Worm (Caenorhabditis elegans) whole organism, mixed stage, embryonic: Measurements from ENCODE around the gene fbxc-48.

Experiments used
- blmp-1 ChIP-seq: fragments of 150-350 bp; optimal IDR thresholded peaks from 2 replicates; lab custom pipeline; 2014; ENCODE audit warnings: missing biosample characterization, missing genetic modification characterization
- elt-3 ChIP-seq: fragments of 150-350 bp; optimal IDR thresholded peaks from 2 replicates; lab custom pipeline; 2014; ENCODE audit warnings: missing biosample characterization, missing genetic modification characterization
- lin-13 ChIP-seq: fragments of 150-350 bp; optimal IDR thresholded peaks from 2 replicates; lab custom pipeline; 2014; ENCODE audit warnings: missing biosample characterization, missing genetic modification characterization
- mep-1 ChIP-seq: fragments of 150-350 bp; optimal IDR thresholded peaks from 2 replicates; lab custom pipeline; 2017; ENCODE audit warnings: missing biosample characterization, missing genetic modification reagents, missing genetic modification characterization, inconsistent platforms
- pha-4 ChIP-seq: fragments of 150-350 bp; optimal IDR thresholded peaks from 2 replicates; lab custom pipeline; 2018; ENCODE audit warnings: missing biosample characterization, missing genetic modification reagents, missing genetic modification characterization
- unc-62 ChIP-seq: fragments of 150-350 bp; optimal IDR thresholded peaks from 2 replicates; lab custom pipeline; 2014; ENCODE audit warnings: missing biosample characterization, missing genetic modification reagents, missing genetic modification characterization
- zip-8 ChIP-seq: fragments of 150-350 bp; optimal IDR thresholded peaks from 2 replicates; lab custom pipeline; 2014; ENCODE audit warnings: missing biosample characterization, missing genetic modification characterization

DNA sequence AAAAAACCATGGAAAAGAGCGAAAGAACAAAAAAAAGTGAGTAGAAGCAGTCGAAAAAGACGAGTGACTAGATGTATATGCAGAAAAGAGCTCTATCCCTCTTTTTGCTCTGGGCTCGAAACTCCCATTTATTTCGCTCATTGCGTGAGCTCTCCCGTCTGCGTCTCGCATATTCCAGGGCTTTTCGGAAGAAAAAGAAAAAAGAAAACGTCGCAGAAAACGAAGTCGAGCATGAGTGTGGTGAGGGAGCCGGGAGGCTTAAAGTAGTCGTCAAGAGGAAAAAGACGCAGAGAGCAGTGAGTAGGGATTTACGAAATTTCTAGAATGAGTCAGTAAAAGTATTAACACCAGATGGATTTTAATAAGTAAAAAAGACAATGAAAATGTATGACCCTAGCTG is 19.1 kb upstream of the fbxc-48 start:
- peak; percentile 25 for TF ChIP-seq mep-1
- no peak for TF ChIP-seq zip-8 (tag; lab: Kevin White, UChicago)
- TF ChIP-seq blmp-1 (tag; lab: Kevin White, UChicago): no peak
- no peak for TF ChIP-seq unc-62 (GFP tag; lab: Kevin White, UChicago)
- TF ChIP-seq elt-3 (tag; lab: Kevin White, UChicago): no peak
- no peak for TF ChIP-seq lin-13 (tag; lab: Kevin White, UChicago)
- TF ChIP-seq pha-4 (tag; lab: Kevin White, UChicago): no peak
